Worm (Caenorhabditis elegans) whole organism, mixed stage, embryonic: ENCODE measurements around the gene F57C2.4.

Experiments
- M03D4.4 ChIP-seq: sonication (generic microtip); optimal IDR thresholded peaks from 2 replicates; lab custom pipeline; 2017; ENCODE audit warnings: mild to moderate bottlenecking, missing genetic modification characterization, missing compliant biosample characterization
- blmp-1 ChIP-seq: fragments of 150-350 bp; optimal IDR thresholded peaks from 2 replicates; lab custom pipeline; 2014; ENCODE audit warnings: missing biosample characterization, missing genetic modification characterization
- ceh-43 ChIP-seq: fragments of 200-800 bp; sonication (Bioruptor generic); optimal IDR thresholded peaks from 2 replicates; lab custom pipeline; 2018; ENCODE audit warnings: mild to moderate bottlenecking, missing genetic modification characterization, moderate library complexity, missing compliant biosample characterization
- ces-1 ChIP-seq: fragments of 150-350 bp; optimal IDR thresholded peaks from 2 replicates; lab custom pipeline; 2014; ENCODE audit warnings: missing biosample characterization, missing genetic modification reagents, missing genetic modification characterization
- elt-1 ChIP-seq: sonication (generic microtip); optimal IDR thresholded peaks from 2 replicates; lab custom pipeline; 2017; ENCODE audit warnings: missing genetic modification characterization, mild to moderate bottlenecking, missing compliant biosample characterization, antibody characterized with exemption, moderate library complexity, borderline replicate concordance; ENCODE audit not compliant: insufficient read depth
- elt-3 ChIP-seq: fragments of 150-350 bp; optimal IDR thresholded peaks from 2 replicates; lab custom pipeline; 2014; ENCODE audit warnings: missing biosample characterization, missing genetic modification characterization
- ham-2 ChIP-seq: fragments of 200-800 bp; sonication (Bioruptor generic); optimal IDR thresholded peaks from 2 replicates; lab custom pipeline; 2018; ENCODE audit warnings: mild to moderate bottlenecking, missing genetic modification characterization, missing compliant biosample characterization
- hlh-1 ChIP-seq: fragments of 150-350 bp; optimal IDR thresholded peaks from 2 replicates; lab custom pipeline; 2014; ENCODE audit warnings: missing biosample characterization, missing genetic modification reagents, missing genetic modification characterization
- lin-13 ChIP-seq: fragments of 150-350 bp; optimal IDR thresholded peaks from 2 replicates; lab custom pipeline; 2014; ENCODE audit warnings: missing biosample characterization, missing genetic modification characterization
- lsy-2 ChIP-seq: fragments of 150-350 bp; optimal IDR thresholded peaks from 2 replicates; lab custom pipeline; 2014; ENCODE audit warnings: missing biosample characterization, missing genetic modification characterization
- mls-2 ChIP-seq: sonication (generic microtip); optimal IDR thresholded peaks from 2 replicates; lab custom pipeline; 2016; ENCODE audit warnings: mild to moderate bottlenecking, missing genetic modification characterization, moderate library complexity, missing compliant biosample characterization
- snpc-4 ChIP-seq: fragments of 150-350 bp; optimal IDR thresholded peaks from 2 replicates; lab custom pipeline; 2014; ENCODE audit warnings: missing biosample characterization, missing genetic modification characterization
- unc-39 ChIP-seq: fragments of 150-350 bp; optimal IDR thresholded peaks from 2 replicates; lab custom pipeline; 2014; ENCODE audit warnings: missing biosample characterization, missing genetic modification characterization
- ztf-11 ChIP-seq: fragments of 150-350 bp; optimal IDR thresholded peaks from 2 replicates; lab custom pipeline; 2014; ENCODE audit warnings: missing biosample characterization, missing genetic modification characterization

DNA sequence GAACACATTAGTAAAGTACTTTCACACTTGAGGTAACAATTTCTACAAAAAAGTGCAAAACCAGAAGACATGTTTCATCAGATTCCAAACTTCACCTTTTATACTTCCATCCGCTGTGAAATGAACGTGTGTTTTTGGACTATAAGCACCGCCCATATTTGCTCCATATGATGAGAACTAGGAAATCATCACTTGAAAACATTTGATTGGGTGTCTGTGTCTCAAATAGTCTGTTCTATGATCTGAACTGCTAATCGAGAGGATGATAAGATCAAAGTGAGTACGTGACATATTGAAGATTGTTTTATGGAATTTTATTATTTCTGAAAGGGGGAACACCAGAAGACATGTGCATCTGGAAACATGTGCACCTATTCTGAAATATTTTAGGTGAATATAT lies 29.8 kb upstream of the F57C2.4 start:
- TF ChIP-seq elt-1 (tag; lab: Kevin White, UChicago): no peak
- no peak for TF ChIP-seq snpc-4 (tag; lab: Kevin White, UChicago)
- TF ChIP-seq hlh-1 (tag; lab: Kevin White, UChicago): no peak
- no peak for TF ChIP-seq elt-3 (tag; lab: Kevin White, UChicago)
- no peak for TF ChIP-seq ztf-11 (tag; lab: Kevin White, UChicago)
- TF ChIP-seq ceh-43: no peak
- TF ChIP-seq ham-2 (GFP tag; lab: Kevin White, UChicago): no peak
- no peak for TF ChIP-seq M03D4.4 (tag; lab: Kevin White, UChicago)
- TF ChIP-seq unc-39: no peak
- TF ChIP-seq ces-1 (GFP tag; lab: Kevin White, UChicago): no peak
- TF ChIP-seq mls-2 (tag; lab: Kevin White, UChicago): no peak
- no peak for TF ChIP-seq lin-13
- no peak for TF ChIP-seq blmp-1 (tag; lab: Kevin White, UChicago)
- TF ChIP-seq lsy-2 (tag; lab: Kevin White, UChicago): no peak
